Fruit fly (Drosophila melanogaster) whole organism, embryonic: ENCODE data around the gene cwo.

Source experiments
- Asciz ChIP-seq: fragments of 200-800 bp; sonication (Bioruptor generic); optimal IDR thresholded peaks from 2 replicates; lab custom pipeline; 2017; ENCODE audit warnings: missing biosample characterization, mild to moderate bottlenecking, missing genetic modification characterization, missing genetic modification reagents
- CG10543 ChIP-seq: fragments of 200-800 bp; sonication (Bioruptor generic); optimal IDR thresholded peaks from 3 replicates; lab custom pipeline; 2017; ENCODE audit warnings: missing biosample characterization, mild to moderate bottlenecking, missing genetic modification characterization, moderate library complexity
- CG12155 ChIP-seq: fragments of 200-800 bp; sonication (Bioruptor generic); optimal IDR thresholded peaks from 3 replicates; lab custom pipeline; 2016; ENCODE audit warnings: missing biosample characterization, missing genetic modification characterization
- CG14050 ChIP-seq: fragments of 200-800 bp; sonication (Bioruptor generic); IDR thresholded peaks from 3 replicates; pipeline ENCODE4 v1.3.6; 2022; ENCODE audit warnings: missing biosample characterization, missing genetic modification characterization
- CG14667 ChIP-seq: fragments of 200-800 bp; sonication (Bioruptor generic); IDR thresholded peaks from 2 replicates; pipeline ENCODE4 v1.3.6; 2022; ENCODE audit warnings: missing biosample characterization, missing genetic modification characterization
- CG15479 ChIP-seq: fragments of 200-800 bp; sonication (Bioruptor generic); optimal IDR thresholded peaks from 3 replicates; lab custom pipeline; 2019; ENCODE audit warnings: missing biosample characterization, mild to moderate bottlenecking, missing genetic modification characterization, moderate library complexity
- CG1603 ChIP-seq: fragments of 200-800 bp; sonication (Bioruptor generic); optimal IDR thresholded peaks from 2 replicates; lab custom pipeline; 2019; ENCODE audit warnings: missing biosample characterization, mild to moderate bottlenecking, missing genetic modification characterization, moderate library complexity
- CG1647 ChIP-seq: fragments of 200-800 bp; sonication (Bioruptor generic); optimal IDR thresholded peaks from 3 replicates; lab custom pipeline; 2016; ENCODE audit warnings: missing biosample characterization, missing genetic modification characterization
- CG17186 ChIP-seq: fragments of 200-800 bp; sonication (Bioruptor generic); optimal IDR thresholded peaks from 3 replicates; lab custom pipeline; 2017; ENCODE audit warnings: missing biosample characterization, missing genetic modification reagents, missing genetic modification characterization
- CG18764 ChIP-seq: fragments of 200-800 bp; sonication (Bioruptor generic); optimal IDR thresholded peaks from 3 replicates; lab custom pipeline; 2016; ENCODE audit warnings: missing biosample characterization, missing genetic modification characterization
- CG32532 ChIP-seq: fragments of 200-800 bp; sonication (Bioruptor generic); IDR thresholded peaks from 2 replicates; pipeline ENCODE4 v1.3.6; 2022; ENCODE audit warnings: missing biosample characterization, missing genetic modification characterization
- CG32772 ChIP-seq: fragments of 200-800 bp; sonication (Bioruptor generic); IDR thresholded peaks from 2 replicates; pipeline ENCODE4 v1.3.6; 2022; ENCODE audit warnings: missing biosample characterization, missing genetic modification characterization
- CG33557 ChIP-seq: fragments of 200-800 bp; sonication (Bioruptor generic); optimal IDR thresholded peaks from 2 replicates; lab custom pipeline; 2019; ENCODE audit warnings: missing biosample characterization, mild to moderate bottlenecking, missing genetic modification characterization, moderate library complexity
- CG3407 ChIP-seq: fragments of 200-800 bp; sonication (Bioruptor generic); optimal IDR thresholded peaks from 2 replicates; lab custom pipeline; 2018; ENCODE audit warnings: missing biosample characterization, mild to moderate bottlenecking, missing genetic modification characterization
- CG3726 ChIP-seq: fragments of 200-800 bp; sonication (Bioruptor generic); IDR thresholded peaks from 3 replicates; pipeline ENCODE4, ENCODE4 v1.3.6; 2022; ENCODE audit warnings: missing biosample characterization, missing genetic modification characterization
- CG3995 ChIP-seq: fragments of 200-800 bp; sonication (Bioruptor generic); optimal IDR thresholded peaks from 3 replicates; lab custom pipeline; 2016; ENCODE audit warnings: missing biosample characterization, missing genetic modification characterization
- CG4282 ChIP-seq: fragments of 200-800 bp; sonication (Bioruptor generic); optimal IDR thresholded peaks from 2 replicates; lab custom pipeline; 2016; ENCODE audit warnings: missing biosample characterization, missing genetic modification characterization
- CG4820 ChIP-seq: fragments of 200-800 bp; sonication (Bioruptor generic); optimal IDR thresholded peaks from 3 replicates; lab custom pipeline; 2016; ENCODE audit warnings: missing biosample characterization, missing genetic modification characterization
- CG5180 ChIP-seq: fragments of 200-800 bp; sonication (Bioruptor generic); optimal IDR thresholded peaks from 3 replicates; lab custom pipeline; 2017; ENCODE audit warnings: missing biosample characterization, missing genetic modification characterization, mild to moderate bottlenecking, moderate library complexity, missing genetic modification reagents
- CG6813 ChIP-seq: fragments of 200-800 bp; sonication (Bioruptor generic); optimal IDR thresholded peaks from 2 replicates; lab custom pipeline; 2017; ENCODE audit warnings: missing biosample characterization, missing genetic modification characterization, mild to moderate bottlenecking, moderate library complexity, missing genetic modification reagents
- CTCF ChIP-seq: fragments of 200-800 bp; sonication (Bioruptor generic); optimal IDR thresholded peaks from 2 replicates; lab custom pipeline; 2017; ENCODE audit warnings: missing biosample characterization, mild to moderate bottlenecking, missing genetic modification characterization, moderate library complexity
- Deaf1 ChIP-seq: fragments of 200-800 bp; optimal IDR thresholded peaks from 3 replicates; lab custom pipeline; 2019; ENCODE audit warnings: missing biosample characterization, mild to moderate bottlenecking, missing genetic modification characterization, moderate library complexity
- HHEX ChIP-seq: fragments of 200-800 bp; sonication (Bioruptor generic); optimal IDR thresholded peaks from 3 replicates; lab custom pipeline; 2017; ENCODE audit warnings: missing biosample characterization, mild to moderate bottlenecking, missing genetic modification characterization, missing genetic modification reagents
- Hmx ChIP-seq: fragments of 200-800 bp; sonication (Bioruptor generic); optimal IDR thresholded peaks from 2 replicates; lab custom pipeline; 2016; ENCODE audit warnings: missing biosample characterization, missing genetic modification characterization
- Hr39 ChIP-seq: fragments of >200 bp; optimal IDR thresholded peaks from 2 replicates; lab custom pipeline; 2017
- Hr51 ChIP-seq, 2 experiments: fragments of 200-800 bp; sonication (Bioruptor generic); optimal IDR thresholded peaks; 2 replicates in 1 of 2; 3 replicates in 1 of 2; lab custom pipeline; 2016 to 2018; ENCODE audit warnings: missing biosample characterization in 2 of 2, missing genetic modification characterization in 2 of 2, mild to moderate bottlenecking in 1 of 2, moderate library complexity in 1 of 2
- Med ChIP-seq: fragments of 200-800 bp; sonication (Bioruptor generic); peaks from one replicate; lab custom pipeline; 2016; ENCODE audit warnings: missing biosample characterization, missing genetic modification characterization, mild to moderate bottlenecking, inconsistent platforms, moderate library complexity
- Meics ChIP-seq: fragments of 200-800 bp; sonication (Bioruptor generic); optimal IDR thresholded peaks from 2 replicates; lab custom pipeline; 2017; ENCODE audit warnings: missing biosample characterization, mild to moderate bottlenecking, missing genetic modification characterization
- Mrtf ChIP-seq: fragments of 200-800 bp; sonication (Bioruptor generic); IDR thresholded peaks from 3 replicates; pipeline ENCODE4 v1.3.6; 2022; ENCODE audit warnings: missing biosample characterization, missing genetic modification characterization
- Neu2 ChIP-seq: fragments of 200-800 bp; sonication (Bioruptor generic); optimal IDR thresholded peaks from 3 replicates; lab custom pipeline; 2016; ENCODE audit warnings: missing biosample characterization, missing genetic modification characterization, borderline replicate concordance
- Stat92E ChIP-seq, 3 experiments: fragments of >200 bp in 2 of 3; fragments of 200-800 bp in 1 of 3; sonication (Bioruptor generic) in 1 of 3; optimal IDR thresholded peaks; 2 replicates each; lab custom pipeline; 2017 to 2019; ENCODE audit warnings: missing biosample characterization in 3 of 3, missing genetic modification characterization in 3 of 3, mild to moderate bottlenecking in 1 of 3, moderate library complexity in 1 of 3
- ato ChIP-seq: fragments of 200-800 bp; sonication (Bioruptor generic); IDR thresholded peaks from 2 replicates; pipeline ENCODE4 v1.3.6; 2022; ENCODE audit warnings: missing biosample characterization, missing genetic modification characterization; ENCODE audit not compliant: partially characterized antibody
- cg ChIP-seq: fragments of 200-800 bp; sonication (Bioruptor generic); optimal IDR thresholded peaks from 3 replicates; lab custom pipeline; 2019; ENCODE audit warnings: missing biosample characterization, mild to moderate bottlenecking, missing genetic modification characterization, moderate library complexity
- chn ChIP-seq: fragments of 200-800 bp; sonication (Bioruptor generic); optimal IDR thresholded peaks from 2 replicates; lab custom pipeline; 2016; ENCODE audit warnings: missing biosample characterization, missing genetic modification characterization
- corto ChIP-seq: fragments of 200-800 bp; sonication (Bioruptor generic); optimal IDR thresholded peaks from 2 replicates; lab custom pipeline; 2016; ENCODE audit warnings: missing biosample characterization, mild to moderate bottlenecking, missing genetic modification characterization, moderate library complexity
- crol ChIP-seq: fragments of 200-800 bp; sonication (Bioruptor generic); IDR thresholded peaks from 2 replicates; pipeline ENCODE4 v1.3.6; 2022; ENCODE audit warnings: missing biosample characterization, missing genetic modification characterization
- eve ChIP-seq, 2 experiments: fragments of >200 bp; optimal IDR thresholded peaks; 2 replicates each; lab custom pipeline; 2017; ENCODE audit warnings: missing biosample characterization in 2 of 2, missing genetic modification characterization in 2 of 2
- fd102C ChIP-seq: fragments of 200-800 bp; sonication (Bioruptor generic); optimal IDR thresholded peaks from 2 replicates; lab custom pipeline; 2018; ENCODE audit warnings: missing biosample characterization, mild to moderate bottlenecking, missing genetic modification characterization, moderate library complexity
- fd96Cb ChIP-seq: fragments of 200-800 bp; sonication (Bioruptor generic); optimal IDR thresholded peaks from 2 replicates; lab custom pipeline; 2018; ENCODE audit warnings: missing biosample characterization, mild to moderate bottlenecking, missing genetic modification characterization, moderate library complexity
- gce ChIP-seq: fragments of 200-800 bp; sonication (Bioruptor generic); IDR thresholded peaks from 3 replicates; pipeline ENCODE4 v1.3.6; 2022; ENCODE audit warnings: missing biosample characterization, missing genetic modification characterization
- hkb ChIP-seq, 2 experiments: fragments of 200-800 bp in 1 of 2; fragments of >200 bp in 1 of 2; sonication (Bioruptor generic) in 1 of 2; IDR thresholded peaks in 1 of 2; optimal IDR thresholded peaks in 1 of 2; 2 replicates each; pipeline versions ENCODE4 v1.3.6 to Lab custom; 2017 to 2022; ENCODE audit warnings: missing biosample characterization in 1 of 2, missing genetic modification characterization in 1 of 2
- mam ChIP-seq: fragments of 200-800 bp; sonication (Bioruptor generic); optimal IDR thresholded peaks from 3 replicates; lab custom pipeline; 2016; ENCODE audit warnings: missing biosample characterization, missing genetic modification characterization
- onecut ChIP-seq: fragments of 200-800 bp; sonication (Bioruptor generic); IDR thresholded peaks from 2 replicates; pipeline ENCODE4 v1.3.6; 2022; ENCODE audit warnings: missing biosample characterization, missing genetic modification characterization
- pzg ChIP-seq: fragments of 200-800 bp; sonication (Bioruptor generic); optimal IDR thresholded peaks from 3 replicates; lab custom pipeline; 2018; ENCODE audit warnings: missing biosample characterization, mild to moderate bottlenecking, missing genetic modification characterization, moderate library complexity
- ro ChIP-seq: fragments of 200-800 bp; sonication (Bioruptor generic); IDR thresholded peaks from 2 replicates; pipeline ENCODE4 v1.3.6; 2022; ENCODE audit warnings: missing biosample characterization, missing genetic modification characterization
- salm ChIP-seq: fragments of 200-800 bp; sonication (Bioruptor generic); optimal IDR thresholded peaks from 2 replicates; lab custom pipeline; 2018; ENCODE audit warnings: missing biosample characterization, mild to moderate bottlenecking, missing genetic modification characterization
- sim ChIP-seq: fragments of 200-800 bp; sonication (Bioruptor generic); IDR thresholded peaks from 2 replicates; pipeline ENCODE4 v1.3.6; 2022; ENCODE audit warnings: missing biosample characterization, missing genetic modification characterization
- tio ChIP-seq: fragments of 200-800 bp; sonication (Bioruptor generic); optimal IDR thresholded peaks from 2 replicates; lab custom pipeline; 2017; ENCODE audit warnings: missing biosample characterization, missing genetic modification characterization, inconsistent platforms

cwo gene

DNA sequence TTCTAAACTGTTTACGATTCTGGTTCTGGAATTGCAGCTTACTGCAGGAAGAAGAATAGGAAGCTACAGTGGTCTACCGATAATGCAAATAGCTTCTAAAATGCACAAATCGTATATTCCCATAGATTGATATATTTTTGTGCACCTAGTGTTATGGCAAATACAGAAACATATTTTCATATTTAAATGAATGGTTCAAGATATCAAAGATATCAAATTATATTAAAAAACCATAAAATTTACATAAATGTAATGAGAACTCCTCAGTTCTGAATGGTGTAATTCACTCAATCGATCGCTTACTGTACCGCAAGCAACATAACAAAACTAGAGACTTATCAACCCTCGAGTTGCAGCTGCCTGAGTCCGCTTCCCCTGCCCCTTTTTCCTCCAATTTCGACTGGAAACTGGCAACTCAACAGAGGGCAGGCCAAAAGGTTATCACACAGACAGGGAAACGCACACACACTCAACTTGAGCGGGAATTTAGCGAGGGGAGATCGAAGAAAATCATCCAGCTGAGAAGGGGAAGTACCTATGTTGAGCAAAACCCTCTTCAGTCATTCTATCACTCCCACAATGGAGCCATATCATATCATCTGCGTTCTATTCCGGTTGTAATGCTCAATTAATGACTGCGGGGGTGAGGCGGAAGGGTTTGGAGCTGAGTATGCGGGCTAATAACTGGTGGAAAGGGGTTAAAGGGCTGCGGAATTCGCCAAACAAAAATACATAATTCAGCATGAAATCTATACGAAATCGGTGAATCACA lies 33.9 kb upstream of the cwo start (continued):
- no peak for TF ChIP-seq HHEX
- no peak for TF ChIP-seq salm (tag; lab: Kevin White, UChicago)
- no peak for TF ChIP-seq CG10543 (GFP tag; lab: Kevin White, UChicago)
- peak; percentile 98 for TF ChIP-seq hkb (optimal IDR thresholded peaks at IDR 0.05; lab: Kevin White, UChicago)
- no peak for TF ChIP-seq hkb (GFP tag; IDR thresholded peaks at IDR 0.05; lab: Robert Waterston, UW)
- no peak for TF ChIP-seq CG14667 (GFP tag; lab: Robert Waterston, UW)
- no peak for TF ChIP-seq pzg
- TF ChIP-seq CG33557 (GFP tag; lab: Kevin White, UChicago), result peak; percentile 86
- TF ChIP-seq CG14050 (GFP tag; lab: Robert Waterston, UW), result no peak
- no peak for TF ChIP-seq ro (GFP tag; lab: Robert Waterston, UW)
- no peak for TF ChIP-seq CG1647 (GFP tag; lab: Kevin White, UChicago)
- TF ChIP-seq CG4282, result no peak
- TF ChIP-seq tio, result no peak
- TF ChIP-seq CG1603 (tag; lab: Kevin White, UChicago), result no peak
- TF ChIP-seq fd96Cb (tag; lab: Kevin White, UChicago), result peak; percentile 45
- TF ChIP-seq CG32772 (GFP tag; lab: Robert Waterston, UW), result no peak
- no peak for TF ChIP-seq Stat92E (GFP tag; optimal IDR thresholded peaks at IDR 0.05; lab: Kevin White, UChicago)
- no peak for TF ChIP-seq chn (GFP tag; lab: Kevin White, UChicago)
- TF ChIP-seq crol (GFP tag; lab: Robert Waterston, UW), result no peak
- no peak for TF ChIP-seq CG17186
- peak; percentile 18 for TF ChIP-seq Asciz
- no peak for TF ChIP-seq CG3995 (GFP tag; lab: Kevin White, UChicago)
- peak in 1 of 2 experiments; percentile 71 for TF ChIP-seq eve (GFP tag; optimal IDR thresholded peaks at IDR 0.05; lab: Kevin White, UChicago)
- TF ChIP-seq corto (GFP tag; lab: Kevin White, UChicago), result no peak
- no peak for TF ChIP-seq Hr39 (lab: Kevin White, UChicago)
- no peak for TF ChIP-seq CG3726 (GFP tag; lab: Robert Waterston, UW)
- no peak for TF ChIP-seq fd102C
- TF ChIP-seq Hmx (GFP tag; lab: Kevin White, UChicago), result no peak
- TF ChIP-seq Neu2, result no peak
- TF ChIP-seq CG6813, result no peak
- TF ChIP-seq cg (GFP tag; lab: Kevin White, UChicago), result peak; percentile 2
- no peak for TF ChIP-seq mam (GFP tag; lab: Kevin White, UChicago)
- TF ChIP-seq Mrtf (GFP tag; lab: Robert Waterston, UW), result no peak

DNA sequence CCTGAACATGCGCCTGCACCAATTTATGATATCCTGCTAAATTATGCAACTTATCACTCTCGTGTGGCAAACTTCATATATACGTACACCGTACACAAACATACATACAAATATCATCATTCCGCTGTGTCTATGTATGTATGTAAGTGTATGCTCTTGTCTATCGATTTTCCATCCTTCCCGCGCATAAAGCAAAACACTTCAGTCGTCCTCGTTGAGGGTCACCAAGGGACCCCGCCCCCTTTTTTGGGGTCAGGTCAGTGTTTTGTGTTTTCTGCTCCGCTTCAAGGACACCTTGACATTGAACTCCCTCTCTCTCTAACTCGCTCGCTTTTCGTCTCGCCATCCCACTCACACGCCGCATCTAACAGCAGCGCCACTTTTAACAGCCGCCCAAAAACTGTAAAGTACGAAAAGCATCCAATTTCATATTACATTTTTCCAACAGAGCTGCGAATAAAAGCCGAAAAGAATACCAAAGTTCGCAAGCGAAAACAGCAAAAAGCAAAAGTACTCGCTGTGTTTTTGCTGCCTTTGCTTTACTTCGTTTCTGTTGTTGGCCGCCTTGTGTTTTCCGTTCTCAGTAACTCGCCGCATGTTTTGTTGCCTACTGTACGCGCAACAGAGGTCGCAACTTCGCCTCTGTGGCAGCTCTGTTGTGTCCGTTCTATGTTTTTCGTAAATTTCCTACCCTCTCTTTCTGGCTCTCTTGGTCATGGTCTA lies 32.1 kb upstream of the cwo start:
- peak; percentile 4 for TF ChIP-seq CG15479 (GFP tag; lab: Kevin White, UChicago)
- TF ChIP-seq onecut, result peak; percentile 96
- TF ChIP-seq CG3407 (GFP tag; lab: Kevin White, UChicago), result no peak
- TF ChIP-seq CG6813, result no peak
- peak; percentile 18 for TF ChIP-seq Deaf1 (tag; lab: Kevin White, UChicago)
- no peak for TF ChIP-seq Meics (GFP tag; lab: Kevin White, UChicago)
- peak; percentile 21 for TF ChIP-seq cg (GFP tag; lab: Kevin White, UChicago)
- peak; percentile 72 for TF ChIP-seq CG5180 (GFP tag; lab: Kevin White, UChicago)
- TF ChIP-seq gce (GFP tag; lab: Robert Waterston, UW), result no peak
- TF ChIP-seq sim, result no peak
- peak in 1 of 2 experiments; percentile 56 for TF ChIP-seq Hr51 (GFP tag; optimal IDR thresholded peaks at IDR 0.05; lab: Kevin White, UChicago)
- peak; percentile 47 for TF ChIP-seq Med (GFP tag; lab: Kevin White, UChicago)
- no peak for TF ChIP-seq CG18764 (GFP tag; lab: Kevin White, UChicago)
- TF ChIP-seq ato (GFP tag; lab: Robert Waterston, UW), result no peak
- TF ChIP-seq CG4820 (GFP tag; lab: Kevin White, UChicago), result no peak
- peak; percentile 24 for TF ChIP-seq CTCF (GFP tag; lab: Kevin White, UChicago)
- TF ChIP-seq CG32532, result no peak
- TF ChIP-seq CG12155 (GFP tag; lab: Kevin White, UChicago), result peak; percentile 68
